Fruit fly (Drosophila melanogaster) whole organism, pupa: ENCODE data around the gene RPA3.

Experiments used
- CG10348 ChIP-seq: fragments of 200-800 bp; sonication (Bioruptor generic); IDR thresholded peaks from 2 replicates; pipeline ENCODE4 v1.3.6; 2022; ENCODE audit warnings: missing biosample characterization, missing genetic modification characterization
- CG12605 ChIP-seq: fragments of 200-800 bp; sonication (Bioruptor generic); IDR thresholded peaks from 2 replicates; pipeline ENCODE4 v1.3.6; 2022; ENCODE audit warnings: missing biosample characterization, missing genetic modification characterization
- CG13204 ChIP-seq: fragments of 200-800 bp; sonication (Bioruptor generic); optimal IDR thresholded peaks from 2 replicates; lab custom pipeline; 2018; ENCODE audit warnings: missing biosample characterization, mild to moderate bottlenecking, missing genetic modification characterization, moderate library complexity
- CG14655 ChIP-seq: fragments of 200-800 bp; sonication (Bioruptor generic); optimal IDR thresholded peaks from 3 replicates; lab custom pipeline; 2017; ENCODE audit warnings: mild to moderate bottlenecking, missing biosample characterization, missing genetic modification reagents, missing genetic modification characterization
- CG15710 ChIP-seq: fragments of 200-800 bp; sonication (Bioruptor generic); optimal IDR thresholded peaks from 2 replicates; lab custom pipeline; 2018; ENCODE audit warnings: missing biosample characterization, mild to moderate bottlenecking, missing genetic modification characterization, moderate library complexity
- CG17806 ChIP-seq: fragments of 200-800 bp; sonication (Bioruptor generic); optimal IDR thresholded peaks from 2 replicates; lab custom pipeline; 2018; ENCODE audit warnings: missing biosample characterization, mild to moderate bottlenecking, missing genetic modification characterization, moderate library complexity
- CG32121 ChIP-seq: fragments of 200-800 bp; sonication (Bioruptor generic); IDR thresholded peaks from 2 replicates; pipeline ENCODE4 v1.3.6; 2022; ENCODE audit warnings: missing biosample characterization, missing genetic modification characterization
- CG34367 ChIP-seq: fragments of 200-800 bp; sonication (Bioruptor generic); optimal IDR thresholded peaks from 2 replicates; lab custom pipeline; 2018; ENCODE audit warnings: missing biosample characterization, mild to moderate bottlenecking, missing genetic modification characterization
- CG4496 ChIP-seq: fragments of 200-800 bp; sonication (Bioruptor generic); IDR thresholded peaks from 3 replicates; pipeline ENCODE4 v1.3.6; 2022; ENCODE audit warnings: missing biosample characterization, missing genetic modification characterization
- CG8159 ChIP-seq: fragments of 200-800 bp; sonication (Bioruptor generic); optimal IDR thresholded peaks from 3 replicates; lab custom pipeline; 2018; ENCODE audit warnings: missing biosample characterization, mild to moderate bottlenecking, missing genetic modification characterization, moderate library complexity
- CG8301 ChIP-seq: fragments of 200-800 bp; sonication (Bioruptor generic); optimal IDR thresholded peaks from 2 replicates; lab custom pipeline; 2018; ENCODE audit warnings: missing biosample characterization, mild to moderate bottlenecking, missing genetic modification characterization
- CG9948 ChIP-seq: fragments of 200-800 bp; sonication (Bioruptor generic); optimal IDR thresholded peaks from 2 replicates; lab custom pipeline; 2018; ENCODE audit warnings: missing biosample characterization, mild to moderate bottlenecking, missing genetic modification characterization, moderate library complexity
- D1 ChIP-seq: fragments of 200-800 bp; sonication (Bioruptor generic); optimal IDR thresholded peaks from 2 replicates; lab custom pipeline; 2018; ENCODE audit warnings: missing biosample characterization, mild to moderate bottlenecking, missing genetic modification characterization, moderate library complexity
- EcR ChIP-seq: fragments of 200-800 bp; sonication (Bioruptor generic); optimal IDR thresholded peaks from 3 replicates; lab custom pipeline; 2019; ENCODE audit warnings: missing biosample characterization, missing genetic modification characterization, mild to moderate bottlenecking, moderate library complexity, missing genetic modification reagents
- Ets98B ChIP-seq: fragments of 200-800 bp; sonication (Bioruptor generic); IDR thresholded peaks from 2 replicates; pipeline ENCODE4 v1.3.6; 2022; ENCODE audit warnings: missing biosample characterization, missing genetic modification characterization
- Pif1A ChIP-seq: fragments of 200-800 bp; sonication (Bioruptor generic); optimal IDR thresholded peaks from 3 replicates; lab custom pipeline; 2016; ENCODE audit warnings: missing biosample characterization, missing genetic modification characterization
- Pif1B ChIP-seq: fragments of 200-800 bp; sonication (Bioruptor generic); optimal IDR thresholded peaks from 3 replicates; lab custom pipeline; 2016; ENCODE audit warnings: missing biosample characterization, missing genetic modification characterization
- Snoo ChIP-seq: fragments of 200-800 bp; sonication (Bioruptor generic); optimal IDR thresholded peaks from 3 replicates; lab custom pipeline; 2017; ENCODE audit warnings: missing biosample characterization, mild to moderate bottlenecking, missing genetic modification characterization, inconsistent platforms
- fd96Ca ChIP-seq: fragments of 200-800 bp; sonication (Bioruptor generic); IDR thresholded peaks from 3 replicates; pipeline ENCODE4 v1.3.6; 2022; ENCODE audit warnings: missing biosample characterization, missing genetic modification characterization
- gl ChIP-seq: fragments of 200-800 bp; sonication (Bioruptor generic); optimal IDR thresholded peaks from 2 replicates; lab custom pipeline; 2018; ENCODE audit warnings: missing biosample characterization, mild to moderate bottlenecking, missing genetic modification characterization
- rn ChIP-seq: fragments of 200-800 bp; sonication (Bioruptor generic); IDR thresholded peaks from 2 replicates; pipeline ENCODE4 v1.3.6; 2022; ENCODE audit warnings: missing biosample characterization, missing genetic modification characterization

Gene RPA3

DNA sequence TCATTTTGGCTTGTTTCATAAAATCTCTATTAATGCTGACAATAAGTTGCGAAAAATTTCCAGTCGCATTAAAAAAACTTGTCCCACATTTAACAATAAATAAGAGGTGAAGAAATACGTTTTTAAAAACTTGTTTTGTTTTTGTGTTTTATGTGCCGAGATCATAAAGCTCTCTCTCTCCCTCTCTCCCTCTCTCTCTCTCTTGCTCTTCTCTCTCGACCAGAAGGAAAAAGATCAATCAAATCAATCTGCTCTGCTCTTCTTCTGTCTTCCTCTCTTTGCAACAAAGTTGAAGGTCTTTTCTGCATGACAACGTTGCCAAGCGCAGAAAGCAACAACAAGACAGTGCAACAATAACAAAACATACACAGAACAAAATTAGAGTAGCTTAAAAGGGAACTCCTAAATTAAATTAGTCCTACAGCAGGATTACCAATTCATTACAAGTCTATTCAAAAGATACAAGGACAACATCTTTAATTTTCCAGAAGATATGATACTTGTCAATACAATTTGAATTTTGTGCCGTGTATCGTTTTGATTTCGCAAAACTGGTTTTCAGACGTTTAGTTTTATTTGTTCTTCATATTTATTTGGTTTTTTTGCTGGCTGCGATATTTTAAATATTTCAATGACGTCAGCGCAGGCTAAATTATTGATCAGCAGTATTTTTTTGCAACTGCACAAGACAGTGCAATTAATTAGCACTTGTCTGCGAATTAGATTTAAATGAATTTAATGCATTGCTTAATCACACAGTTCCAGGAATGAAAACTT is 7.2 kb upstream of the RPA3 start:
- peak; percentile 95 for TF ChIP-seq gl (tag; lab: Kevin White, UChicago)
- peak; percentile 97 for TF ChIP-seq Pif1A (GFP tag; lab: Kevin White, UChicago)
- peak; percentile 84 for TF ChIP-seq Snoo (tag; lab: Kevin White, UChicago)
- TF ChIP-seq CG34367 (tag; lab: Kevin White, UChicago) = peak; percentile 97
- peak; percentile 96 for TF ChIP-seq Pif1B
- peak; percentile 96 for TF ChIP-seq CG14655 (GFP tag; lab: Kevin White, UChicago)
- peak; percentile 97 for TF ChIP-seq CG15710 (tag; lab: Kevin White, UChicago)
- TF ChIP-seq Ets98B (GFP tag; lab: Robert Waterston, UW) = peak; percentile 95
- peak; percentile 95 for TF ChIP-seq CG8159 (tag; lab: Kevin White, UChicago)
- TF ChIP-seq CG4496 = peak; percentile 98
- TF ChIP-seq CG17806 (tag; lab: Kevin White, UChicago) = peak; percentile 97
- TF ChIP-seq CG13204 = peak; percentile 89
- peak; percentile 90 for TF ChIP-seq D1 (tag; lab: Kevin White, UChicago)
- TF ChIP-seq CG9948 (tag; lab: Kevin White, UChicago) = peak; percentile 95
- TF ChIP-seq rn = peak; percentile 88
- peak; percentile 93 for TF ChIP-seq CG8301
- TF ChIP-seq EcR (GFP tag; lab: Kevin White, UChicago) = peak; percentile 92
- TF ChIP-seq CG32121 (GFP tag; lab: Robert Waterston, UW) = peak; percentile 95
- peak; percentile 95 for TF ChIP-seq CG12605 (GFP tag; lab: Robert Waterston, UW)
- peak; percentile 87 for TF ChIP-seq fd96Ca (GFP tag; lab: Robert Waterston, UW)
- peak; percentile 65 for TF ChIP-seq CG10348

DNA sequence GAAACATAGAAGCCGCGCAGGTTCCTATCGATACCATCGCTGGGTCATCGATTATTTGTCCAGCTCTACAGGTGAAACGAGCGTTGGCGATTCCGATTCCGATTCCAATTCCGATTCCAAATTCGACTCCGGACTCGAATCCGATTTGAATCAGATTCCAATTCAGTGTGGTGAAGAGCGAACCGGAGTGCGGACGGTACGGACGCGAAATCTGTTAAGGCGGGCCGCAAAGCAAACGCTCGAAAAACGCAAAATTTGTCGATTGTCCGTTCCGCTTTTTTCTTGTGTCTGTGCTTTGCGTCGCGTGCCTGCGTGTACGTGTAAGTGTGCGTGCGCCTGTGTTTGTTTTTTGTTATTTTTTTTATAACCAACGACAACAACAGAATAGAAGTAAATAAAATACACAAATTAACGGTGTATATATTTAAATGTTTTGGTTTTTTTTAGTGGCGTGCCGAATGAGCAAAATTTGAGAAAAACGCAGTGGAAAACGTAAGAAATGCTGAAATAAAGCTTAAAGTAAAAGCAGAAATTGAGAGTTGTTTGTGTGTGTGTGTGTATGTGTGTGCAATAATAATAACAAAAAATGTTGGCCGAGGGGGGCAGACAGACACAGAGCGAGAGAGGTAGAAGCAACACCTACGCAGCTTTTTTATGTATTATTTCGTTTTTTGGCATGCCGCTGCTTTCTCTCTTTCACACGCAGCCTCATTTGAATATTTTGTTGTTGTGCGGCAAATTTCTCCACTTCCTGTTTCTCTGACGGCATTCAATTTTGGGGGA is 6.4 kb upstream of the RPA3 start, which contains the start of gene Ptp10D:
Ptp10D (plus strand) TSS at position 150 of the 783 bp plus-strand sequence.
- TF ChIP-seq CG14655 (GFP tag; lab: Kevin White, UChicago) (no peak), Ets98B (GFP tag; lab: Robert Waterston, UW) (peak; percentile 46; the same call in 1 of the 2 replicates), CG12605 (GFP tag; lab: Robert Waterston, UW) (peak; percentile 58; the same call in 1 of the 2 replicates), CG32121 (GFP tag; lab: Robert Waterston, UW) (peak; percentile 56), CG4496 (peak; percentile 64)
- TF ChIP-seq, all 21 proteins: peak for 4

DNA sequence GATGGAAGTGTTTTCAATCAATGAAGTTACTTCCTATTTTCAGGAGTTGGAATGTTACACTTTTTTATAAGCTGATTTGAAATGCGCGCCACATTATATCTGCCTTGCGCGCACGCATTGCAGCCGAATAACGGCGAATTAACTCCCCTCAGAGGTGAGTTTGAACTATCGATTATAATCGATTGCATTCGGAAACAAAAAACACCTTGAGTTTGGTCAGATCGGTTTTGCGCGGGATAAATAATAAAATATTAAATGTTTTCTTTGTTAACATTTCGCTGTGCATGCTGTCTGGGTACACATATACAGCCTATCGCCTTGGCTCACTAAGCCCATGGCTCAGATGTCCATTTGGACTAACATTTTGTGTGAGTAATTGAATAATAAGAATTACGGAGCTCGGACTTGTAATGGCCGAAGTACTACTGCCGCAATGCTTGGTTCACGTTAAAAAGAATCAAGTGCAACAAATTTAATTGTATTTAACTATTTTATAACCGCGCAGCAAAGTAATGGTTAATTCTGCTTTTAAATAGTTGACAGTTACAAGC is 5.8 kb upstream of the RPA3 start:
- TF ChIP-seq CG9948 (tag; lab: Kevin White, UChicago) = no peak
- no peak for TF ChIP-seq CG17806 (tag; lab: Kevin White, UChicago)
- no peak for TF ChIP-seq CG32121 (GFP tag; lab: Robert Waterston, UW)
- TF ChIP-seq CG14655 (GFP tag; lab: Kevin White, UChicago) = no peak
- no peak for TF ChIP-seq CG8301
- TF ChIP-seq CG12605 (GFP tag; lab: Robert Waterston, UW) = no peak
- no peak for TF ChIP-seq CG10348
- TF ChIP-seq Ets98B (GFP tag; lab: Robert Waterston, UW) = no peak
- TF ChIP-seq gl (tag; lab: Kevin White, UChicago) = no peak
- TF ChIP-seq Snoo (tag; lab: Kevin White, UChicago) = no peak
- no peak for TF ChIP-seq Pif1B
- TF ChIP-seq D1 (tag; lab: Kevin White, UChicago) = no peak
- TF ChIP-seq EcR (GFP tag; lab: Kevin White, UChicago) = no peak
- TF ChIP-seq Pif1A (GFP tag; lab: Kevin White, UChicago) = no peak
- no peak for TF ChIP-seq CG4496
- TF ChIP-seq rn = no peak

dm6 chrX:11620527-11620926 is 4.9 kb upstream of the RPA3 start:
- TF ChIP-seq CG34367 (tag; lab: Kevin White, UChicago) (no peak), CG8301 (no peak), Ets98B (GFP tag; lab: Robert Waterston, UW) (no peak), rn (no peak), CG14655 (GFP tag; lab: Kevin White, UChicago) (no peak), CG8159 (tag; lab: Kevin White, UChicago) (no peak), CG9948 (tag; lab: Kevin White, UChicago) (no peak), Pif1B (no peak), gl (tag; lab: Kevin White, UChicago) (no peak), D1 (tag; lab: Kevin White, UChicago) (no peak), EcR (GFP tag; lab: Kevin White, UChicago) (no peak), CG32121 (GFP tag; lab: Robert Waterston, UW) (no peak)
- TF ChIP-seq, all 21 proteins: peak for 0

DNA sequence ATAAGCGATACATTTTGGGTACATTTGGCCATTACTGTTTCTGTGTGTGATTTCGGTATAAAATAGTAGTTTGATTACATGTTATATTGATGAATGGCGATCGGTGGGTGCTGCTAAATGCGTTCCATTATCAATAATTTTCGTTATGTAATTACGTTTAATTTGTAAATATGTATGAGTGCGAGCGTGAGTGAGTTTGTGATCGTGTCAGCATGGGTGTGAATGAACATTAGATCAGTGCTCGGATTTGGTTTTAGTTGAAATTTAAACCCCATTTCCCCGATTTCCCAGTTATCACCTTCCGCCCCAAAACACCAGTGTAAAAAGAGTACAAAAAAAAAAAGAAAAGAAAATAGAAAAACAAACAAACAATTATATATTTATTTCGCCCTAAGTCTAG is 4.0 kb upstream of the RPA3 start:
- no peak for TF ChIP-seq CG9948 (tag; lab: Kevin White, UChicago)
- TF ChIP-seq CG32121 (GFP tag; lab: Robert Waterston, UW) = no peak
- no peak for TF ChIP-seq CG8159 (tag; lab: Kevin White, UChicago)
- TF ChIP-seq CG17806 (tag; lab: Kevin White, UChicago) = no peak
- TF ChIP-seq CG10348 = no peak
- TF ChIP-seq Ets98B (GFP tag; lab: Robert Waterston, UW) = no peak
- no peak for TF ChIP-seq Snoo (tag; lab: Kevin White, UChicago)
- no peak for TF ChIP-seq EcR (GFP tag; lab: Kevin White, UChicago)
- TF ChIP-seq, all 21 proteins: peak for 0
